Fruit fly (Drosophila melanogaster): ENCODE results near the gene CG13031.

The CG13031 gene

dm6 chr3L:16769866-16770265, 45.2 kb downstream of the CG13031 start (continued):
- TF ChIP-seq CG1621 (tag; optimal IDR thresholded peaks at IDR 0.05) (peak; percentile 58), Eip93F (GFP tag; optimal IDR thresholded peaks at IDR 0.05) (no peak), Hr38 (GFP tag; optimal IDR thresholded peaks at IDR 0.05) (no peak), CG11294 (GFP tag; IDR thresholded peaks at IDR 0.05) (no peak), CG11902 (GFP tag; optimal IDR thresholded peaks at IDR 0.05) (no peak), Smox (GFP tag; optimal IDR thresholded peaks at IDR 0.05) (no peak), CG8119 (GFP tag; IDR thresholded peaks at IDR 0.05) (no peak)

dm6 chr3L:16772755-16773523, 48.3 kb downstream of the CG13031 start:
- TF ChIP-seq topi (GFP tag; optimal IDR thresholded peaks at IDR 0.05) = no peak
- TF ChIP-seq fd59A (GFP tag; optimal IDR thresholded peaks at IDR 0.05) = no peak
